Worm (Caenorhabditis elegans): ENCODE data around the gene lmd-5.

DNA sequence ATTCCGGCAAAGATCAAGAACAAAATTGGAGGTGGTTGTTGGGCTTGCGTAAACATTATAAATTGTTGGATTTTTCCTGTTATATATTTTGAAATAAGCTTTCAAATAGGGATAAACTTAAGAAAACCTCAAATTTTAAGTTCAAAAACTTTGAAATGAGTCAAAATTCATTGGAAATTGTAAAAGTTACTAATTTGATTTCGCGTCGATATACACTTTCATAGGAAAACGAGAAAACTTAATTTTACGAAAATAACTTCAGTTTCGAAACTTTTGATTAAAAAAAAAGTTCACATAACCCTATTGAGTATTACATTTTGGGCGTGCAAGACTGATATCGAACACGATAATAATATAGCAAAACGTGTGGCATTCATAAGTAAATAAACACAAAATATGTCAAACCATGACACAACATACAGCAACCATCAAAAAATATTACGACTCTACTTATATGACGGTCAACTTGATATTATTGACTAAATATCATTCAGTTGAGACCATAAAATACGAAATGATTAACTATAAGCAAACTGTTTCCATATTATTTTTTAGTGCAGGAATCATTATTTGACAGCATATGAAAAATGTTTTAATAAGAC, 27.2 kb upstream of the lmd-5 start:
- TF ChIP-seq W03F9.2 (tag; optimal IDR thresholded peaks at IDR 0.05) (no peak), him-1 (tag; optimal IDR thresholded peaks at IDR 0.05) (no peak)

All from whole organism, L4/young adult.